Worm (Caenorhabditis elegans) whole organism, dauer: ENCODE data around the gene ZK721.4.

Experiments
- unc-62 ChIP-seq: sonication (generic microtip); optimal IDR thresholded peaks from 2 replicates; lab custom pipeline; 2017; ENCODE audit warnings: missing biosample characterization, missing genetic modification reagents, missing genetic modification characterization

Gene ZK721.4

ce11 chrX:8762927-8763326 is 15.7 kb upstream of the ZK721.4 start:
- no peak for TF ChIP-seq unc-62

ce11 chrX:8763607-8764006 is 15.1 kb upstream of the ZK721.4 start, which contains the start of gene zig-12:
Gene zig-12 (plus strand): TSS chrX:8763907.
- TF ChIP-seq unc-62 = no peak

DNA sequence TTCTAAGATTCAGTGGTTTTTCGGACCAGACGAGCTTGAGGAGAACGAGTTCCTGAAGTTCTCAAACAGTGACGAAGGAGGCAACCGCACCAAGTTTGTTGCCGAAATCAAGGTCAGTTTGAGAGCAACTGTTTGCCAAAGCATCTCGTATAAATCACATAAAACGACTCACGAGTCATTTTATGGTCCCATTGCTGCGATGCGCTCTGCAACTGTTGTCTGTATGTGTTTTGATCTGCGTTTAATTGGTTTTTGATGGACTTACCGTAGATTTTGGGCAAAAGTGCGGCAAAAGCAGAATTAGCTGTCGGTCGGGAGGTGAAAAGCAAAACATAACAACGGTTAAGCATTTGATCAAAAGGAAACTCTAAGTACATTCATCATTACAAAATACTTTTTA is 14.6 kb upstream of the ZK721.4 start:
- no peak for TF ChIP-seq unc-62

ce11 chrX:8770316-8770715 is 8.3 kb upstream of the ZK721.4 start:
- TF ChIP-seq unc-62 = no peak

- no peak for TF ChIP-seq unc-62
These were observed 5.6 kb downstream of the ZK721.4 start, which contains the start of gene ZK721.3 for ce11 chrX:8784234-8784633. Gene ZK721.3 (plus strand): TSS chrX:8784534.

ce11 chrX:8786687-8787086 is 8.0 kb downstream of the ZK721.4 start:
- no peak for TF ChIP-seq unc-62

ce11 chrX:8787689-8788222 is 9.1 kb downstream of the ZK721.4 start:
- TF ChIP-seq unc-62 = no peak

DNA sequence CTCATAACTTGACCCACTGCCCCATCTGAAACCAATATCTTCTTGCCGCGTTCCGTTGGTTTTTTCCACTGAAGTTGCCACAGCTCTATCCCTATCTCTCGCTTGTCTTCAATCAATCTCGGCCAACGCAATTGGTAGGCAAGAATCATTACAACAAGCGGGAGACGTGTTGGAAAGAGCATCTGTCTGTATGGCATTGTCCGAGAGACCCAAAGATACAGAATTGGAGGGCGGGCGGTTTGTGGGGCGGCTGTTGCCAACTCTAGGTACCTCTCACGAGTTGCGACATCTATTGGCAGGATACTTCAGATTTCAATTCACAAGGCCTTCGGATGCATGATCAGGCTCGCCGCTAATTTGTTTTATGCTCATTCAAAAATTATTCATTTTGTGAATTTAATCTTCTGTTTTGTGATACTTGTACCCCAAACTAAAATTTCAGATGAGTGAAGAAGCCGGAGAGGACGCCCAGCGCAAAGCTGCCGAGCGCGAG is 10.4 kb downstream of the ZK721.4 start, which contains the start of gene unc-27:
Gene unc-27 (plus strand): TSS at position 443 of the 493 bp plus-strand sequence.
- no peak for TF ChIP-seq unc-62

DNA sequence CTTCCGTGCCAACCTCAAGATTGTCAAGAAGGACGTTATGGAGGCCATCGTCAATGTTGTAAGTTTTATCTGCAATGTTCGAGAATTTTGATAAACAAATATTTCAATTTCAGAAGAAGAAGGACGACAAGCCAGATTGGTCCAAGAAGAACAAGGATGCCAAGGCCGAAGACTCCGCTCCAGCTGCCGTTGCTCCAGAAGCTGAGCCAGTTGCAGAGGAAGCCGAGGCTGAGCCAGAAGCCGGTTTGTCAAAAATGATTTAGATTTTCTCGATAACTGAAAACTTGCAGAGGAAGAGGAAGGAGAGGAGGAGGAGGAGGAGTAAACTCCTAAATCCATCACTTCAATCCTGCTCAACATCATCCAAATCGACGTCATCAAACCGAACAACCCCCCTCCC is 11.4 kb downstream of the ZK721.4 start:
- no peak for TF ChIP-seq unc-62

- no peak for TF ChIP-seq unc-62
These were observed 13.2 kb downstream of the ZK721.4 start, which contains the start of gene chup-1 for ce11 chrX:8791821-8792220. Gene chup-1 (plus strand): TSS chrX:8792160.

DNA sequence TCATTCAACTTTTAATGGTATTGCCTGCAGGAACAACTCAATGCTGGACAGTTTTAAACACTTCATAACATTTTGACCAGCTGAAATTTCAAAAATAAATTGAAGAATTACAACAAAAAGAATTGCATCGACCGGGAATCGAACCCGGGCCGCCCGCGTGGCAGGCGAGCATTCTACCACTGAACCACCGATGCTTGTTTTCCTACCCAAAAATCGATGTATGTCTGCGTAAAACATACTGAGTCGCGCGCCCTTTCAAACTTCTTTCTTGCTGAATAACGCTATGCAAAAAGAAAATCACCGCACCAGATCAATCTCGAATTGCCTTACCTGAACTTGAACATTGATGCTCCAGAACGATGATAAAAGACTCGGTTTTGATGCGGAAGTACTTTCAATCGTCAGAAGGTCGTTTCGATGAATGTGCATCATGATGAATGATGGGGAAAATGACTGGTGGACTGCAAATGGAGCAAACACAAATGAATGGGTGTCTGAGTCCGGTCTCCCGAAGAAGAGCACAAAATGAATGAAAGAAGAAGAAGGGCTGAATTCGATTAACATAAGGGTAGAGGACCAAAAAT is 18.1 kb downstream of the ZK721.4 start, which contains the start of gene R04E5.7:
Gene R04E5.7 (minus strand): TSS at position 564 of the 584 bp plus-strand sequence.
- TF ChIP-seq unc-62 = no peak

DNA sequence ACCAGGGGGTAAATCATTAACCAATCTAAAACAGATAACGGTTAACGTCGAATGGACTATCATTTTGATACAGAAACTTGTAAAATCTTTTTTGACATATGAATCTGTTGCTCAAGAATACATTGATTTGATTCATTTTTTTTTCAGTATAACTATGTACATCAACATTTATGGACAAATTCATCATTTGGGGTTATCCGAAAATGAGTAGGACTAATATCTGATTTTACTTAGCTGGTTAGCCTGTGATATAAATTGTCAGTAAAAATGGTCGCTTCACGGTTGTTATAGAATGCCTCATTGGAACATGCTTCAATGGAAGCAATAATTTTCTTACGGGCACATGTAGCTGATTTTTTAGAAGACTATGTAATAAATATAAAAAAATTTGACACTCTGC is 19.0 kb downstream of the ZK721.4 start:
- TF ChIP-seq unc-62 = no peak

- TF ChIP-seq unc-62 = no peak
These were observed 21.3 kb downstream of the ZK721.4 start for ce11 chrX:8799925-8800324.

ce11 chrX:8800355-8800754 is 21.7 kb downstream of the ZK721.4 start:
- TF ChIP-seq unc-62 = no peak

- TF ChIP-seq unc-62 = no peak
These were observed 22.3 kb downstream of the ZK721.4 start for ce11 chrX:8800983-8801382.

- no peak for TF ChIP-seq unc-62
These were observed 26.8 kb downstream of the ZK721.4 start for ce11 chrX:8805475-8805874.

- TF ChIP-seq unc-62 = no peak
These were observed 27.6 kb downstream of the ZK721.4 start, which contains the start of gene R04E5.8 for ce11 chrX:8806070-8806799. Gene R04E5.8 (minus strand): TSS chrX:8806120.

ce11 chrX:8808740-8809139 is 30.1 kb downstream of the ZK721.4 start:
- TF ChIP-seq unc-62 = no peak
